Fruit fly (Drosophila melanogaster) whole organism, embryonic: ENCODE data around the gene CG46301.
A peak's percentile ranks its signal among the peaks of the same experiment; 100 is the strongest.

Source experiments
- B-H1 ChIP-seq: fragments of 200-800 bp; sonication (Bioruptor generic); IDR thresholded peaks from 3 replicates; pipeline ENCODE4 v1.3.6; 2022; ENCODE audit warnings: missing biosample characterization, missing genetic modification characterization
- Bteb2 ChIP-seq: fragments of 200-800 bp; sonication (Bioruptor generic); optimal IDR thresholded peaks from 2 replicates; lab custom pipeline; 2016; ENCODE audit warnings: missing biosample characterization, missing genetic modification characterization
- CG11504 ChIP-seq: fragments of 200-800 bp; sonication (Bioruptor generic); optimal IDR thresholded peaks from 3 replicates; lab custom pipeline; 2019; ENCODE audit warnings: missing biosample characterization, mild to moderate bottlenecking, missing genetic modification characterization, moderate library complexity
- CG13894 ChIP-seq: fragments of 200-800 bp; sonication (Bioruptor generic); optimal IDR thresholded peaks from 3 replicates; lab custom pipeline; 2018; ENCODE audit warnings: missing biosample characterization, mild to moderate bottlenecking, missing genetic modification characterization, moderate library complexity
- CG15073 ChIP-seq: fragments of 200-800 bp; sonication (Bioruptor generic); optimal IDR thresholded peaks from 2 replicates; lab custom pipeline; 2016; ENCODE audit warnings: missing biosample characterization, missing genetic modification characterization
- CG1529 ChIP-seq: fragments of 200-800 bp; sonication (Bioruptor generic); optimal IDR thresholded peaks from 3 replicates; lab custom pipeline; 2018; ENCODE audit warnings: missing biosample characterization, missing genetic modification characterization
- CG2678 ChIP-seq: fragments of 200-800 bp; sonication (Bioruptor generic); optimal IDR thresholded peaks from 3 replicates; lab custom pipeline; 2019; ENCODE audit warnings: missing biosample characterization, mild to moderate bottlenecking, missing genetic modification characterization, moderate library complexity
- CG30020 ChIP-seq: fragments of 200-800 bp; optimal IDR thresholded peaks from 2 replicates; lab custom pipeline; 2019; ENCODE audit warnings: missing biosample characterization, mild to moderate bottlenecking, missing genetic modification characterization, moderate library complexity
- CG6175 ChIP-seq: fragments of 200-800 bp; sonication (Bioruptor generic); IDR thresholded peaks from 3 replicates; pipeline ENCODE4 v1.3.6; 2022; ENCODE audit warnings: missing biosample characterization, missing genetic modification characterization
- CG6765 ChIP-seq: fragments of 200-800 bp; sonication (Bioruptor generic); optimal IDR thresholded peaks from 3 replicates; lab custom pipeline; 2017; ENCODE audit warnings: missing biosample characterization, mild to moderate bottlenecking, missing genetic modification characterization
- CG7372 ChIP-seq: fragments of 200-800 bp; sonication (Bioruptor generic); IDR thresholded peaks from 2 replicates; pipeline ENCODE4 v1.3.6; 2022; ENCODE audit warnings: missing biosample characterization, missing genetic modification characterization
- CG7839 ChIP-seq: fragments of 200-800 bp; sonication (Bioruptor generic); optimal IDR thresholded peaks from 3 replicates; lab custom pipeline; 2018; ENCODE audit warnings: missing biosample characterization, mild to moderate bottlenecking, missing genetic modification characterization, moderate library complexity
- CG8359 ChIP-seq: fragments of 200-800 bp; sonication (Bioruptor generic); optimal IDR thresholded peaks from 2 replicates; lab custom pipeline; 2017; ENCODE audit warnings: missing biosample characterization, mild to moderate bottlenecking, missing genetic modification characterization, borderline replicate concordance
- CG8388 ChIP-seq: fragments of 200-800 bp; sonication (Bioruptor generic); optimal IDR thresholded peaks from 2 replicates; lab custom pipeline; 2019; ENCODE audit warnings: missing biosample characterization, mild to moderate bottlenecking, missing genetic modification characterization, moderate library complexity
- D19A ChIP-seq: fragments of 200-800 bp; optimal IDR thresholded peaks from 3 replicates; lab custom pipeline; 2019; ENCODE audit warnings: missing biosample characterization, mild to moderate bottlenecking, missing genetic modification characterization, moderate library complexity
- Deaf1 ChIP-seq: fragments of 200-800 bp; optimal IDR thresholded peaks from 3 replicates; lab custom pipeline; 2019; ENCODE audit warnings: missing biosample characterization, mild to moderate bottlenecking, missing genetic modification characterization, moderate library complexity
- Ets65A ChIP-seq: fragments of 200-800 bp; sonication (Bioruptor generic); peaks from one replicate; lab custom pipeline; 2016; ENCODE audit warnings: missing biosample characterization, missing genetic modification characterization
- Fer2 ChIP-seq: fragments of 200-800 bp; sonication (Bioruptor generic); optimal IDR thresholded peaks from 2 replicates; lab custom pipeline; 2018; ENCODE audit warnings: missing biosample characterization, mild to moderate bottlenecking, missing genetic modification characterization, moderate library complexity
- H15 ChIP-seq: fragments of 200-800 bp; sonication (Bioruptor generic); IDR thresholded peaks from 3 replicates; pipeline ENCODE4 v1.3.6; 2022; ENCODE audit warnings: missing biosample characterization, missing genetic modification characterization
- Hr51 ChIP-seq, 2 experiments: fragments of 200-800 bp; sonication (Bioruptor generic); optimal IDR thresholded peaks; 2 replicates in 1 of 2; 3 replicates in 1 of 2; lab custom pipeline; 2016 to 2018; ENCODE audit warnings: missing biosample characterization in 2 of 2, missing genetic modification characterization in 2 of 2, mild to moderate bottlenecking in 1 of 2, moderate library complexity in 1 of 2
- Sox102F ChIP-seq: fragments of 200-800 bp; sonication (Bioruptor generic); optimal IDR thresholded peaks from 2 replicates; lab custom pipeline; 2018; ENCODE audit warnings: missing biosample characterization, mild to moderate bottlenecking, missing genetic modification characterization, moderate library complexity
- Taf1 ChIP-seq: fragments of 200-800 bp; sonication (Bioruptor generic); IDR thresholded peaks from 2 replicates; pipeline ENCODE4 v1.3.6; 2022; ENCODE audit warnings: missing biosample characterization, missing genetic modification characterization
- Trl ChIP-seq, 3 experiments: fragments of >200 bp in 2 of 3; fragments of 200-800 bp in 1 of 3; sonication (Bioruptor generic) in 1 of 3; optimal IDR thresholded peaks; 2 replicates in 1 of 3; 3 replicates in 2 of 3; lab custom pipeline; 2016 to 2017; ENCODE audit warnings: missing biosample characterization in 1 of 3, missing genetic modification characterization in 1 of 3
- abd-A ChIP-seq: fragments of 200-800 bp; sonication (Bioruptor generic); optimal IDR thresholded peaks from 3 replicates; lab custom pipeline; 2019; ENCODE audit warnings: missing biosample characterization, mild to moderate bottlenecking, missing genetic modification characterization, moderate library complexity
- bigmax ChIP-seq: fragments of 200-800 bp; sonication (Bioruptor generic); optimal IDR thresholded peaks from 2 replicates; lab custom pipeline; 2018; ENCODE audit warnings: missing biosample characterization, mild to moderate bottlenecking, missing genetic modification characterization
- cg ChIP-seq: fragments of 200-800 bp; sonication (Bioruptor generic); optimal IDR thresholded peaks from 3 replicates; lab custom pipeline; 2019; ENCODE audit warnings: missing biosample characterization, mild to moderate bottlenecking, missing genetic modification characterization, moderate library complexity
- chinmo ChIP-seq: fragments of 200-800 bp; sonication (Bioruptor generic); IDR thresholded peaks from 4 replicates; pipeline ENCODE4 v1.3.6; 2022; ENCODE audit warnings: missing biosample characterization, missing genetic modification characterization; ENCODE audit not compliant: partially characterized antibody
- dimm ChIP-seq: fragments of 200-800 bp; sonication (Bioruptor generic); IDR thresholded peaks from 2 replicates; pipeline ENCODE4 v1.3.6; 2022; ENCODE audit warnings: missing biosample characterization, missing genetic modification characterization
- dmrt99B ChIP-seq: fragments of 200-800 bp; sonication (Bioruptor generic); optimal IDR thresholded peaks from 2 replicates; lab custom pipeline; 2018; ENCODE audit warnings: missing biosample characterization, mild to moderate bottlenecking, missing genetic modification characterization, moderate library complexity
- eve ChIP-seq, 2 experiments: fragments of >200 bp; optimal IDR thresholded peaks; 2 replicates each; lab custom pipeline; 2017; ENCODE audit warnings: missing biosample characterization in 2 of 2, missing genetic modification characterization in 2 of 2
- fd96Cb ChIP-seq: fragments of 200-800 bp; sonication (Bioruptor generic); optimal IDR thresholded peaks from 2 replicates; lab custom pipeline; 2018; ENCODE audit warnings: missing biosample characterization, mild to moderate bottlenecking, missing genetic modification characterization, moderate library complexity
- gem ChIP-seq: fragments of 200-800 bp; sonication (Bioruptor generic); optimal IDR thresholded peaks from 2 replicates; lab custom pipeline; 2019; ENCODE audit warnings: missing biosample characterization, mild to moderate bottlenecking, missing genetic modification characterization, moderate library complexity
- insv ChIP-seq, 2 experiments: fragments of 200-800 bp; sonication (Bioruptor generic); optimal IDR thresholded peaks; 3 replicates each; lab custom pipeline; 2016 to 2018; ENCODE audit warnings: missing biosample characterization in 2 of 2, missing genetic modification characterization in 2 of 2
- kni ChIP-seq: fragments of 200-800 bp; sonication (Bioruptor generic); optimal IDR thresholded peaks from 3 replicates; lab custom pipeline; 2017; ENCODE audit warnings: mild to moderate bottlenecking, missing biosample characterization, missing genetic modification reagents, missing genetic modification characterization
- mam ChIP-seq: fragments of 200-800 bp; sonication (Bioruptor generic); optimal IDR thresholded peaks from 3 replicates; lab custom pipeline; 2016; ENCODE audit warnings: missing biosample characterization, missing genetic modification characterization
- phol ChIP-seq: fragments of 200-800 bp; sonication (Bioruptor generic); optimal IDR thresholded peaks from 3 replicates; lab custom pipeline; 2018; ENCODE audit warnings: missing biosample characterization, mild to moderate bottlenecking, missing genetic modification characterization, moderate library complexity
- pros ChIP-seq: fragments of 200-800 bp; sonication (Bioruptor generic); optimal IDR thresholded peaks from 3 replicates; lab custom pipeline; 2019; ENCODE audit warnings: missing biosample characterization, mild to moderate bottlenecking, missing genetic modification characterization, moderate library complexity
- rib ChIP-seq: fragments of 200-800 bp; sonication (Bioruptor generic); IDR thresholded peaks from 2 replicates; pipeline ENCODE4 v1.3.6; 2022; ENCODE audit warnings: missing biosample characterization, missing genetic modification characterization
- scrt ChIP-seq: fragments of 200-800 bp; sonication (Bioruptor generic); optimal IDR thresholded peaks from 2 replicates; lab custom pipeline; 2018; ENCODE audit warnings: missing biosample characterization, mild to moderate bottlenecking, missing genetic modification characterization, moderate library complexity
- sqz ChIP-seq: fragments of 200-800 bp; sonication (Bioruptor generic); optimal IDR thresholded peaks from 3 replicates; lab custom pipeline; 2018; ENCODE audit warnings: missing biosample characterization, mild to moderate bottlenecking, missing genetic modification characterization
- sr ChIP-seq: fragments of 200-800 bp; sonication (Bioruptor generic); IDR thresholded peaks from 3 replicates; pipeline ENCODE4 v1.3.6; 2022; ENCODE audit warnings: missing biosample characterization, missing genetic modification characterization
- tll ChIP-seq, 2 experiments: fragments of 200-800 bp in 1 of 2; fragments of >200 bp in 1 of 2; sonication (Bioruptor generic) in 1 of 2; optimal IDR thresholded peaks; 2 replicates each; lab custom pipeline; 2017 to 2019; ENCODE audit warnings: missing biosample characterization in 2 of 2, missing genetic modification characterization in 2 of 2, mild to moderate bottlenecking in 1 of 2, moderate library complexity in 1 of 2
- unpg ChIP-seq: fragments of 200-800 bp; sonication (Bioruptor generic); optimal IDR thresholded peaks from 3 replicates; lab custom pipeline; 2018; ENCODE audit warnings: missing biosample characterization, mild to moderate bottlenecking, missing genetic modification characterization, moderate library complexity
- yki ChIP-seq: fragments of >200 bp; optimal IDR thresholded peaks from 3 replicates; lab custom pipeline; 2018
- z ChIP-seq: fragments of 200-800 bp; sonication (Bioruptor generic); IDR thresholded peaks from 3 replicates; pipeline ENCODE4 v1.3.6; 2022; ENCODE audit warnings: missing biosample characterization, missing genetic modification characterization

The CG46301 gene

dm6 chr2L:14113207-14113606 is 9.3 kb downstream of the CG46301 start:
- TF ChIP-seq dimm (no peak), CG6175 (GFP tag; lab: Robert Waterston, UW) (0 out of 3 replicates have a peak, but pooled peaks have one; percentile 44), phol (tag; lab: Kevin White, UChicago) (no peak), sr (GFP tag; lab: Robert Waterston, UW) (no peak), Deaf1 (tag; lab: Kevin White, UChicago) (no peak), rib (GFP tag; lab: Robert Waterston, UW) (no peak), unpg (GFP tag; lab: Kevin White, UChicago) (no peak), abd-A (tag; lab: Kevin White, UChicago) (peak; percentile 87), yki (lab: Kevin White, UChicago) (no peak), bigmax (GFP tag; lab: Kevin White, UChicago) (peak; percentile 17), eve (GFP tag; optimal IDR thresholded peaks at IDR 0.05; lab: Kevin White, UChicago) (no peak), CG15073 (GFP tag; lab: Kevin White, UChicago) (no peak), CG13894 (tag; lab: Kevin White, UChicago) (peak; percentile 68), Ets65A (GFP tag; lab: Kevin White, UChicago) (peak; percentile 20), CG7372 (no peak), CG30020 (tag; lab: Kevin White, UChicago) (no peak), kni (GFP tag; lab: Kevin White, UChicago) (no peak)

dm6 chr2L:14115976-14116501 is 12.1 kb downstream of the CG46301 start:
- TF ChIP-seq Fer2 (tag; lab: Kevin White, UChicago) (no peak), Trl (optimal IDR thresholded peaks at IDR 0.05; lab: Kevin White, UChicago) (peak; percentile 16 to 58), Trl (GFP tag; optimal IDR thresholded peaks at IDR 0.05; lab: Kevin White, UChicago) (no peak), H15 (0 out of 3 replicates have a peak, but pooled peaks have one; percentile 15), scrt (GFP tag; lab: Kevin White, UChicago) (peak; percentile 98), Ets65A (GFP tag; lab: Kevin White, UChicago) (peak; percentile 14), cg (GFP tag; lab: Kevin White, UChicago) (peak; percentile 25), CG1529 (GFP tag; lab: Kevin White, UChicago) (no peak), Deaf1 (tag; lab: Kevin White, UChicago) (peak; percentile 83), chinmo (GFP tag; lab: Robert Waterston, UW) (0 out of 4 replicates have a peak, but pooled peaks have one; percentile 19), z (GFP tag; lab: Robert Waterston, UW) (peak; percentile 65; the same call in 2 of the 3 replicates)

dm6 chr2L:14120689-14121397 is 17.0 kb downstream of the CG46301 start:
- TF ChIP-seq gem, result peak; percentile 23
- peak in 1 of 2 experiments; percentile 12 for TF ChIP-seq Hr51 (GFP tag; optimal IDR thresholded peaks at IDR 0.05; lab: Kevin White, UChicago)
- TF ChIP-seq insv (GFP tag; optimal IDR thresholded peaks at IDR 0.05; lab: Kevin White, UChicago), result no peak
- no peak for TF ChIP-seq Sox102F (GFP tag; lab: Kevin White, UChicago)
- TF ChIP-seq CG8388 (GFP tag; lab: Kevin White, UChicago), result no peak
- peak; percentile 11 for TF ChIP-seq CG2678 (tag; lab: Kevin White, UChicago)
- TF ChIP-seq CG6765 (GFP tag; lab: Kevin White, UChicago), result no peak
- TF ChIP-seq dmrt99B, result peak; percentile 20
- TF ChIP-seq D19A (tag; lab: Kevin White, UChicago), result peak; percentile 76
- no peak for TF ChIP-seq fd96Cb (tag; lab: Kevin White, UChicago)
- TF ChIP-seq tll (GFP tag; optimal IDR thresholded peaks at IDR 0.05; lab: Kevin White, UChicago), result no peak
- peak; percentile 4 for TF ChIP-seq CG7839 (tag; lab: Kevin White, UChicago)
- no peak for TF ChIP-seq Bteb2 (GFP tag; lab: Kevin White, UChicago)
- peak; percentile 84 for TF ChIP-seq pros (GFP tag; lab: Kevin White, UChicago)
- TF ChIP-seq CG8359 (GFP tag; lab: Kevin White, UChicago), result no peak
- peak; percentile 81 for TF ChIP-seq Ets65A (GFP tag; lab: Kevin White, UChicago)
- no peak for TF ChIP-seq mam (GFP tag; lab: Kevin White, UChicago)
- no peak for TF ChIP-seq Taf1
- peak; percentile 64 for TF ChIP-seq sqz (GFP tag; lab: Kevin White, UChicago)
- peak; percentile 26 for TF ChIP-seq CG11504 (tag; lab: Kevin White, UChicago)
- no peak for TF ChIP-seq B-H1 (GFP tag; lab: Robert Waterston, UW)
